Worm (Caenorhabditis elegans): ENCODE data around the gene srw-119.
"Not testable (repeated sequence)": the region's sequence is repeated elsewhere in the genome, so short reads cannot be mapped to it uniquely, and the experiment has no call there.

- not testable (repeated sequence) for TF ChIP-seq unc-62 (GFP tag; optimal IDR thresholded peaks at IDR 0.05); dpl-1 (GFP tag; optimal IDR thresholded peaks at IDR 0.05); F52B5.7 (tag; optimal IDR thresholded peaks at IDR 0.05); nhr-80 (tag; optimal IDR thresholded peaks at IDR 0.05); snpc-4 (GFP tag; optimal IDR thresholded peaks at IDR 0.05); snpc-4 (tag; optimal IDR thresholded peaks at IDR 0.05); lsy-27 (tag; optimal IDR thresholded peaks at IDR 0.05; ENCODE audit: borderline replicate concordance, insufficient read depth); Y53F4B.3 (GFP tag; IDR thresholded peaks at IDR 0.05); D2030.7 (GFP tag; IDR thresholded peaks at IDR 0.05); ztf-22 (GFP tag; optimal IDR thresholded peaks at IDR 0.05); nhr-120 (GFP tag; IDR thresholded peaks at IDR 0.05); T07F8.4 (tag; optimal IDR thresholded peaks at IDR 0.05); K11D2.4 (GFP tag; IDR thresholded peaks at IDR 0.05); F22D6.2 (tag; optimal IDR thresholded peaks at IDR 0.05); tbx-9 (tag; optimal IDR thresholded peaks at IDR 0.05; ENCODE audit: borderline replicate concordance)
Observed at ce11 chrV:2952102-2952501, 47.5 kb downstream of the srw-119 start, which contains the start of gene srw-122.
